Fruit fly (Drosophila melanogaster): ENCODE data around the gene CG13073.

The CG13073 gene

dm6 chr3L:16164150-16165039 is 52.7 kb downstream of the CG13073 start, which contains the start of gene CG5151:
Gene CG5151, minus strand, starts transcription at chr3L:16164701.
- TF ChIP-seq fd3F (GFP tag; optimal IDR thresholded peaks at IDR 0.05) (no peak), CG32767 (GFP tag; IDR thresholded peaks at IDR 0.05) (no peak), chm (GFP tag; IDR thresholded peaks at IDR 0.05) (peak; percentile 83; the same call in 1 of the 2 replicates), Dll (GFP tag; IDR thresholded peaks at IDR 0.05; ENCODE audit: partially characterized antibody) (peak; percentile 58; the same call in 2 of the 4 replicates), CG7839 (tag; optimal IDR thresholded peaks at IDR 0.05) (peak; percentile 30), crp (GFP tag; optimal IDR thresholded peaks at IDR 0.05) (no peak), Pdp1 (GFP tag; optimal IDR thresholded peaks at IDR 0.05) (peak in 1 of 2 experiments; percentile 95), CG8089 (GFP tag; optimal IDR thresholded peaks at IDR 0.05) (no peak), dmrt11E (tag; optimal IDR thresholded peaks at IDR 0.05) (no peak), Six4 (GFP tag; optimal IDR thresholded peaks at IDR 0.05) (no peak), CG16863 (GFP tag; optimal IDR thresholded peaks at IDR 0.05) (no peak), inv (GFP tag; IDR thresholded peaks at IDR 0.05; ENCODE audit: partially characterized antibody) (peak; percentile 43), insv (GFP tag; optimal IDR thresholded peaks at IDR 0.05) (no peak), CG1647 (GFP tag; optimal IDR thresholded peaks at IDR 0.05) (no peak), CG5245 (GFP tag; optimal IDR thresholded peaks at IDR 0.05) (no peak), sens (GFP tag) (peak; percentile 56), Med (GFP tag) (peak; percentile 81), Fer3 (tag; optimal IDR thresholded peaks at IDR 0.05) (no peak), Bdp1 (GFP tag; optimal IDR thresholded peaks at IDR 0.05) (no peak), CG10543 (GFP tag; optimal IDR thresholded peaks at IDR 0.05) (peak; percentile 75), Myb (GFP tag; optimal IDR thresholded peaks at IDR 0.05) (no peak), CG30403 (GFP tag; optimal IDR thresholded peaks at IDR 0.05) (no peak), CG3407 (GFP tag; optimal IDR thresholded peaks at IDR 0.05) (no peak), CG9437 (GFP tag; optimal IDR thresholded peaks at IDR 0.05) (peak; percentile 44), CG15514 (GFP tag; optimal IDR thresholded peaks at IDR 0.05) (no peak), tll (GFP tag; optimal IDR thresholded peaks at IDR 0.05) (no peak), CG8281 (tag; optimal IDR thresholded peaks at IDR 0.05) (no peak), CG10147 (GFP tag; optimal IDR thresholded peaks at IDR 0.05) (no peak), gcm (GFP tag; optimal IDR thresholded peaks at IDR 0.05) (peak; percentile 0), CG8924 (tag; optimal IDR thresholded peaks at IDR 0.05) (peak; percentile 40), HHEX (GFP tag; optimal IDR thresholded peaks at IDR 0.05) (no peak), CG17186 (GFP tag; optimal IDR thresholded peaks at IDR 0.05) (no peak), ash1 (GFP tag; optimal IDR thresholded peaks at IDR 0.05) (no peak), CG16813 (GFP tag; IDR thresholded peaks at IDR 0.05; ENCODE audit: partially characterized antibody) (peak; percentile 64), CG4360 (GFP tag; IDR thresholded peaks at IDR 0.05) (peak; percentile 87), CG15696 (tag; optimal IDR thresholded peaks at IDR 0.05) (no peak), hth (optimal IDR thresholded peaks at IDR 0.05) (no peak), h (optimal IDR thresholded peaks at IDR 0.05) (no peak), Deaf1 (tag; optimal IDR thresholded peaks at IDR 0.05) (peak; percentile 59), gro (GFP tag; optimal IDR thresholded peaks at IDR 0.05) (peak; percentile 10), Doc3 (GFP tag; IDR thresholded peaks at IDR 0.05; ENCODE audit: partially characterized antibody) (peak; percentile 44; the same call in 1 of the 3 replicates), Doc2 (GFP tag; IDR thresholded peaks at IDR 0.05) (no peak), Blimp-1 (GFP tag; optimal IDR thresholded peaks at IDR 0.05) (no peak), CG9797 (GFP tag; optimal IDR thresholded peaks at IDR 0.05) (no peak), NFAT (GFP tag; IDR thresholded peaks at IDR 0.05) (peak; percentile 49; the same call in 1 of the 2 replicates), peb (GFP tag; IDR thresholded peaks at IDR 0.05) (no peak), fru (optimal IDR thresholded peaks at IDR 0.05) (no peak), CG11695 (GFP tag; IDR thresholded peaks at IDR 0.05) (no peak)

Data from whole organism, embryonic.